Fruit fly (Drosophila melanogaster) whole organism, embryonic: ENCODE data around the gene Prosalpha6T.

ENCODE experiments used
- Aef1 ChIP-seq: fragments of 200-800 bp; sonication (Bioruptor generic); IDR thresholded peaks from 3 replicates; pipeline ENCODE4 v1.3.6; 2022; ENCODE audit warnings: missing biosample characterization, missing genetic modification characterization
- fru ChIP-seq: fragments of >200 bp; optimal IDR thresholded peaks from 2 replicates; lab custom pipeline; 2017

dm6 chr2L:13191894-13192293 is 39.9 kb upstream of the Prosalpha6T start, which contains the start of the genes CG16974 and Edem2:
- TF ChIP-seq fru (no peak), Aef1 (GFP tag; lab: Robert Waterston, UW) (peak; percentile 70)
